Fruit fly (Drosophila melanogaster): ENCODE data around the gene Nlp.

Nlp gene

DNA sequence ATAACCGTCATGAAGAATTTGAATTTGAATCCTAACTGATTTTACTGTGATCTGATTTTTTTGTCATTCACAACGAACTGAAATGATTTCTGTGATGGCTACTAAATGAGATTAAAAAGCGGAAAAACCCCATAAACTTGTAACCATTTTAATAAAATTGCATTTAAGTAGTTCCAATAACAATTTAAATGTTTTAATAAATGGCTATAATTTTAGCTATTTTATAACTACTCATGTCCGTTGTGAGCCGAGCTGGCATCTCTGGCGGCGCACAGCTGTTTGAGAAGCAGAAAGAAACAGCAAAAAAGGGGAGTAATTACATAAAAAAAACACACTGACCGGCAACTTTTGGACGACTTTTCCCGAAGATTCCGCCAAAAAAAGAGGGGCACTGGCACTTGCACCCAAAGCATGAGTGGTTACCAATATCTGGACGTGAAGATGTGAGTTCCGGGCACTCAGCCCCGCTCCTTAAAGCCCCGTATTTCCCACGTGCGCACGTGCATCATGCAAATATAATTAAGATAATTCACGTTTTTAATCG is 52.1 kb downstream of the Nlp start, which contains the start of the genes CG7950 and Rpp14a (continued):
- no peak for TF ChIP-seq prd (optimal IDR thresholded peaks at IDR 0.05)
- TF ChIP-seq prd (GFP tag; IDR thresholded peaks at IDR 0.05): peak; percentile 85
- peak; percentile 97 for TF ChIP-seq Med (GFP tag)
- TF ChIP-seq zfh1 (GFP tag; IDR thresholded peaks at IDR 0.05): peak; percentile 87
- TF ChIP-seq Ets65A (GFP tag): peak; percentile 93
- TF ChIP-seq Bdp1 (GFP tag; optimal IDR thresholded peaks at IDR 0.05): peak; percentile 71
- TF ChIP-seq Nf-YC (tag; optimal IDR thresholded peaks at IDR 0.05): peak; percentile 65
- TF ChIP-seq emc (GFP tag; optimal IDR thresholded peaks at IDR 0.05): no peak
- peak; percentile 85 for TF ChIP-seq CG2712 (tag; optimal IDR thresholded peaks at IDR 0.05)
- TF ChIP-seq Bteb2 (GFP tag; optimal IDR thresholded peaks at IDR 0.05): peak; percentile 82
- TF ChIP-seq CG7271 (tag; optimal IDR thresholded peaks at IDR 0.05): no peak
- TF ChIP-seq pros (GFP tag; optimal IDR thresholded peaks at IDR 0.05): no peak
- peak; percentile 37; the same call in 1 of the 2 replicates for TF ChIP-seq sna (GFP tag; IDR thresholded peaks at IDR 0.05; ENCODE audit: partially characterized antibody)
- TF ChIP-seq CG9932 (GFP tag; IDR thresholded peaks at IDR 0.05): peak; percentile 93
- TF ChIP-seq amos (GFP tag; IDR thresholded peaks at IDR 0.05; ENCODE audit: partially characterized antibody): no peak
- TF ChIP-seq Awh (GFP tag; IDR thresholded peaks at IDR 0.05): peak; percentile 37; the same call in 1 of the 2 replicates
- no peak; the same call in 2 of the 3 replicates for TF ChIP-seq zen2 (GFP tag; IDR thresholded peaks at IDR 0.05; ENCODE audit: partially characterized antibody)
- peak; percentile 62 for TF ChIP-seq CG13296 (GFP tag; optimal IDR thresholded peaks at IDR 0.05)
- peak; percentile 68 for TF ChIP-seq CG10147 (GFP tag; optimal IDR thresholded peaks at IDR 0.05)
- TF ChIP-seq NC2α (GFP tag; optimal IDR thresholded peaks at IDR 0.05): no peak
- no peak for TF ChIP-seq CG14860 (GFP tag; IDR thresholded peaks at IDR 0.05; ENCODE audit: partially characterized antibody)
- TF ChIP-seq CG17385 (GFP tag; optimal IDR thresholded peaks at IDR 0.05): peak; percentile 70
- TF ChIP-seq CG6254 (GFP tag; optimal IDR thresholded peaks at IDR 0.05): no peak
- TF ChIP-seq CG10959 (GFP tag; IDR thresholded peaks at IDR 0.05): peak; percentile 41; the same call in 1 of the 2 replicates
- TF ChIP-seq Sry-β (GFP tag; optimal IDR thresholded peaks at IDR 0.05): peak; percentile 98
- peak; percentile 62 for TF ChIP-seq Atf3 (GFP tag; optimal IDR thresholded peaks at IDR 0.05)
- TF ChIP-seq CG9727 (GFP tag; optimal IDR thresholded peaks at IDR 0.05): peak; percentile 71
- peak; percentile 49; the same call in 1 of the 4 replicates for TF ChIP-seq Gug (GFP tag; IDR thresholded peaks at IDR 0.05)
- no peak for TF ChIP-seq bbx (GFP tag; IDR thresholded peaks at IDR 0.05; ENCODE audit: partially characterized antibody)
- TF ChIP-seq hb (GFP tag; IDR thresholded peaks at IDR 0.05; ENCODE audit: partially characterized antibody): no peak
- peak; percentile 65 for TF ChIP-seq CG18011 (GFP tag; optimal IDR thresholded peaks at IDR 0.05)
- peak; percentile 68 for TF ChIP-seq CG11085 (GFP tag; IDR thresholded peaks at IDR 0.05)
- TF ChIP-seq br (optimal IDR thresholded peaks at IDR 0.05): no peak
- TF ChIP-seq bab2 (GFP tag; optimal IDR thresholded peaks at IDR 0.05): peak; percentile 82
- TF ChIP-seq CG10462 (GFP tag; optimal IDR thresholded peaks at IDR 0.05): peak; percentile 48
- peak; percentile 88 for TF ChIP-seq CG14441 (GFP tag; IDR thresholded peaks at IDR 0.05)
- TF ChIP-seq CG14667 (GFP tag; IDR thresholded peaks at IDR 0.05): peak; percentile 44
- peak; percentile 64 for TF ChIP-seq trh (GFP tag; optimal IDR thresholded peaks at IDR 0.05)
- peak; percentile 69 for TF ChIP-seq CG17359 (tag; optimal IDR thresholded peaks at IDR 0.05)
- TF ChIP-seq Six4 (GFP tag; optimal IDR thresholded peaks at IDR 0.05): peak; percentile 57
- TF ChIP-seq Rfx (GFP tag; IDR thresholded peaks at IDR 0.05): peak; percentile 90
- TF ChIP-seq CG12942 (GFP tag; optimal IDR thresholded peaks at IDR 0.05): peak; percentile 79
- TF ChIP-seq CG8359 (GFP tag; optimal IDR thresholded peaks at IDR 0.05; ENCODE audit: borderline replicate concordance): no peak
- TF ChIP-seq CG9797 (GFP tag; optimal IDR thresholded peaks at IDR 0.05): peak; percentile 11
- no peak for TF ChIP-seq CG7928 (GFP tag; optimal IDR thresholded peaks at IDR 0.05)
- no peak for TF ChIP-seq TFAM (GFP tag; optimal IDR thresholded peaks at IDR 0.05)
- TF ChIP-seq CG3838 (GFP tag; optimal IDR thresholded peaks at IDR 0.05): peak; percentile 58
- peak; percentile 71 for TF ChIP-seq CG32767 (GFP tag; IDR thresholded peaks at IDR 0.05)
- TF ChIP-seq Lpt (GFP tag; optimal IDR thresholded peaks at IDR 0.05): no peak
- peak; percentile 12 for TF ChIP-seq CG17802 (tag; optimal IDR thresholded peaks at IDR 0.05)
- TF ChIP-seq cg (GFP tag; optimal IDR thresholded peaks at IDR 0.05): no peak

Data from whole organism, embryonic.